Fruit fly (Drosophila melanogaster): ENCODE measurements around the gene Eip93F.

DNA sequence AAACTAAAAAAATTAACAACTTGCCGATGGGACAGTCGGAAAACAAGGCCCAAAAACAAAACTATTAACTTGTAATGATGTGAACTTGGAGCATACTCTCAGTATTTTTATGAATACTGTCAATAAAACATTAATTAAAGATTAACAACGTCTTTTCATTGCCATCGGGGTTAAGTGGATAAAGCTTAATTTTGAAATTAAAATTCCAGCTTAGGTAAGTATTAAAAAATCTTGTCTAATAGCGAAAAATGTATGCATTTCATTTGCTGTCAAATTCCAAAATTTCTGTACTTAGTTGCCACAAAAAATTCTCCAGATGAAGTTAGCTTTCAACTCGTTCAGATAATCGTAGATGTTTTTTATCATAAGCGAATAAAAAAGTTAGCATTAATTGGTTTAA lies 65.5 kb downstream of the Eip93F start, which contains the start of gene Theg:
- no peak for TF ChIP-seq ovo (GFP tag; optimal IDR thresholded peaks at IDR 0.05)
- TF ChIP-seq tj (GFP tag; optimal IDR thresholded peaks at IDR 0.05): no peak
- no peak for TF ChIP-seq CG14711 (tag; optimal IDR thresholded peaks at IDR 0.05)
- no peak for TF ChIP-seq CG5204 (GFP tag; optimal IDR thresholded peaks at IDR 0.05)
- TF ChIP-seq CG1620 (GFP tag; optimal IDR thresholded peaks at IDR 0.05): no peak
- no peak for TF ChIP-seq CG11617 (GFP tag; optimal IDR thresholded peaks at IDR 0.05)
- no peak for TF ChIP-seq toe (GFP tag; optimal IDR thresholded peaks at IDR 0.05)
- no peak for TF ChIP-seq Hr96 (GFP tag; optimal IDR thresholded peaks at IDR 0.05)
- no peak for TF ChIP-seq CG7045 (GFP tag; optimal IDR thresholded peaks at IDR 0.05)
- no peak for TF ChIP-seq CG33017 (tag; optimal IDR thresholded peaks at IDR 0.05)

Measured in whole organism, adult.